Fruit fly (Drosophila melanogaster) whole organism, prepupa: ENCODE data around the gene Tbh.

Experiments used
- Blimp-1 ChIP-seq: fragments of 200-800 bp; sonication (Bioruptor generic); optimal IDR thresholded peaks from 3 replicates; lab custom pipeline; 2017; ENCODE audit warnings: missing biosample characterization, missing genetic modification characterization, mild to moderate bottlenecking, moderate library complexity, missing genetic modification reagents
- CG10631 ChIP-seq: fragments of 200-800 bp; sonication (Bioruptor generic); optimal IDR thresholded peaks from 2 replicates; lab custom pipeline; 2016; ENCODE audit warnings: missing biosample characterization, missing genetic modification characterization
- CG10669 ChIP-seq: fragments of 200-800 bp; sonication (Bioruptor generic); optimal IDR thresholded peaks from 3 replicates; lab custom pipeline; 2018; ENCODE audit warnings: missing biosample characterization, mild to moderate bottlenecking, missing genetic modification characterization, moderate library complexity
- CG11294 ChIP-seq: fragments of 200-800 bp; sonication (Bioruptor generic); IDR thresholded peaks from 2 replicates; pipeline ENCODE4 v1.3.6; 2022; ENCODE audit warnings: missing biosample characterization, missing genetic modification characterization
- CG11902 ChIP-seq: fragments of 200-800 bp; sonication (Bioruptor generic); optimal IDR thresholded peaks from 3 replicates; lab custom pipeline; 2016; ENCODE audit warnings: missing biosample characterization, missing genetic modification characterization
- CG15336 ChIP-seq: fragments of 200-800 bp; sonication (Bioruptor generic); IDR thresholded peaks from 2 replicates; pipeline ENCODE4 v1.3.6; 2022; ENCODE audit warnings: missing biosample characterization, missing genetic modification characterization
- CG1621 ChIP-seq: fragments of 200-800 bp; sonication (Bioruptor generic); optimal IDR thresholded peaks from 3 replicates; lab custom pipeline; 2018; ENCODE audit warnings: missing biosample characterization, mild to moderate bottlenecking, missing genetic modification characterization
- CG16779 ChIP-seq: fragments of 200-800 bp; sonication (Bioruptor generic); optimal IDR thresholded peaks from 3 replicates; lab custom pipeline; 2017; ENCODE audit warnings: missing biosample characterization, mild to moderate bottlenecking, missing genetic modification characterization
- CG3032 ChIP-seq: fragments of 200-800 bp; optimal IDR thresholded peaks from 2 replicates; lab custom pipeline; 2019; ENCODE audit warnings: missing biosample characterization, mild to moderate bottlenecking, missing genetic modification characterization, moderate library complexity
- CG31627 ChIP-seq: fragments of 200-800 bp; sonication (Bioruptor generic); optimal IDR thresholded peaks from 3 replicates; lab custom pipeline; 2016; ENCODE audit warnings: missing biosample characterization, missing genetic modification characterization
- CG32006 ChIP-seq: fragments of 200-800 bp; sonication (Bioruptor generic); optimal IDR thresholded peaks from 3 replicates; lab custom pipeline; 2017; ENCODE audit warnings: missing biosample characterization, mild to moderate bottlenecking, missing genetic modification characterization
- CG34406 ChIP-seq: fragments of 200-800 bp; sonication (Bioruptor generic); optimal IDR thresholded peaks from 3 replicates; lab custom pipeline; 2016; ENCODE audit warnings: missing biosample characterization, missing genetic modification characterization
- CG3919 ChIP-seq: fragments of 200-800 bp; sonication (Bioruptor generic); optimal IDR thresholded peaks from 3 replicates; lab custom pipeline; 2016; ENCODE audit warnings: missing biosample characterization, missing genetic modification characterization
- CG4318 ChIP-seq: fragments of 200-800 bp; sonication (Bioruptor generic); optimal IDR thresholded peaks from 3 replicates; lab custom pipeline; 2017; ENCODE audit warnings: missing biosample characterization, mild to moderate bottlenecking, missing genetic modification characterization
- CG6163 ChIP-seq: fragments of 200-800 bp; sonication (Bioruptor generic); IDR thresholded peaks from 3 replicates; pipeline ENCODE4 v1.3.6; 2022; ENCODE audit warnings: missing biosample characterization, missing genetic modification characterization
- CG6276 ChIP-seq: fragments of 200-800 bp; sonication (Bioruptor generic); optimal IDR thresholded peaks from 2 replicates; lab custom pipeline; 2017; ENCODE audit warnings: missing biosample characterization, mild to moderate bottlenecking, missing genetic modification characterization
- CG6792 ChIP-seq: fragments of 200-800 bp; sonication (Bioruptor generic); optimal IDR thresholded peaks from 3 replicates; lab custom pipeline; 2016; ENCODE audit warnings: missing biosample characterization, missing genetic modification characterization
- CG6808 ChIP-seq: fragments of 200-800 bp; sonication (Bioruptor generic); optimal IDR thresholded peaks from 3 replicates; lab custom pipeline; 2017; ENCODE audit warnings: missing biosample characterization, missing genetic modification characterization, mild to moderate bottlenecking, moderate library complexity, missing genetic modification reagents
- CG6854 ChIP-seq: fragments of 200-800 bp; sonication (Bioruptor generic); optimal IDR thresholded peaks from 2 replicates; lab custom pipeline; 2017; ENCODE audit warnings: missing biosample characterization, mild to moderate bottlenecking, missing genetic modification characterization
- CG8119 ChIP-seq: fragments of 200-800 bp; sonication (Bioruptor generic); IDR thresholded peaks from 3 replicates; pipeline ENCODE4 v1.3.6; 2022; ENCODE audit warnings: missing biosample characterization, missing genetic modification characterization
- CG8319 ChIP-seq: fragments of 200-800 bp; sonication (Bioruptor generic); optimal IDR thresholded peaks from 3 replicates; lab custom pipeline; 2016; ENCODE audit warnings: missing biosample characterization, missing genetic modification characterization
- CG8632 ChIP-seq: fragments of 200-800 bp; sonication (Bioruptor generic); optimal IDR thresholded peaks from 3 replicates; lab custom pipeline; 2016; ENCODE audit warnings: missing biosample characterization, missing genetic modification characterization
- CG9139 ChIP-seq: fragments of 200-800 bp; sonication (Bioruptor generic); optimal IDR thresholded peaks from 3 replicates; lab custom pipeline; 2017; ENCODE audit warnings: missing biosample characterization, mild to moderate bottlenecking, missing genetic modification characterization
- Eip75B ChIP-seq: fragments of 200-800 bp; sonication (Bioruptor generic); optimal IDR thresholded peaks from 3 replicates; lab custom pipeline; 2016; ENCODE audit warnings: missing biosample characterization, missing genetic modification characterization
- Eip78C ChIP-seq: fragments of 200-800 bp; sonication (Bioruptor generic); peaks from one replicate; lab custom pipeline; 2016; ENCODE audit warnings: missing biosample characterization, missing genetic modification characterization
- Eip93F ChIP-seq: fragments of 200-800 bp; sonication (Bioruptor generic); optimal IDR thresholded peaks from 2 replicates; lab custom pipeline; 2016; ENCODE audit warnings: missing biosample characterization, mild to moderate bottlenecking, missing genetic modification characterization
- Ets21C ChIP-seq: fragments of 200-800 bp; sonication (Bioruptor generic); optimal IDR thresholded peaks from 3 replicates; lab custom pipeline; 2016; ENCODE audit warnings: missing biosample characterization, missing genetic modification characterization
- Hr38 ChIP-seq: sonication (Bioruptor generic); optimal IDR thresholded peaks from 2 replicates; lab custom pipeline; 2016; ENCODE audit warnings: missing biosample characterization, missing genetic modification characterization
- Hr4 ChIP-seq: fragments of 200-800 bp; sonication (Bioruptor generic); optimal IDR thresholded peaks from 3 replicates; lab custom pipeline; 2016; ENCODE audit warnings: missing biosample characterization, missing genetic modification characterization
- Lpt ChIP-seq: fragments of 200-800 bp; sonication (Bioruptor generic); optimal IDR thresholded peaks from 3 replicates; lab custom pipeline; 2016; ENCODE audit warnings: missing biosample characterization, missing genetic modification characterization
- Met ChIP-seq: fragments of 200-800 bp; sonication (Bioruptor generic); optimal IDR thresholded peaks from 3 replicates; lab custom pipeline; 2016; ENCODE audit warnings: missing biosample characterization, missing genetic modification characterization
- OdsH ChIP-seq: fragments of 200-800 bp; sonication (Bioruptor generic); optimal IDR thresholded peaks from 3 replicates; lab custom pipeline; 2016; ENCODE audit warnings: missing biosample characterization, missing genetic modification characterization
- Smox ChIP-seq: fragments of 200-800 bp; sonication (Bioruptor generic); optimal IDR thresholded peaks from 3 replicates; lab custom pipeline; 2016; ENCODE audit warnings: missing biosample characterization, missing genetic modification characterization
- Sox102F ChIP-seq: fragments of 200-800 bp; sonication (Bioruptor generic); optimal IDR thresholded peaks from 2 replicates; lab custom pipeline; 2016; ENCODE audit warnings: missing biosample characterization, mild to moderate bottlenecking, missing genetic modification characterization
- Sox14 ChIP-seq: fragments of 200-800 bp; sonication (Bioruptor generic); optimal IDR thresholded peaks from 3 replicates; lab custom pipeline; 2016; ENCODE audit warnings: missing biosample characterization, missing genetic modification characterization
- Sox15 ChIP-seq: fragments of 200-800 bp; sonication (Bioruptor generic); optimal IDR thresholded peaks from 3 replicates; lab custom pipeline; 2016; ENCODE audit warnings: missing biosample characterization, missing genetic modification characterization
- achi ChIP-seq: fragments of 200-800 bp; sonication (Bioruptor generic); optimal IDR thresholded peaks from 3 replicates; lab custom pipeline; 2016; ENCODE audit warnings: missing biosample characterization, missing genetic modification characterization
- dac ChIP-seq: fragments of 200-800 bp; sonication (Bioruptor generic); optimal IDR thresholded peaks from 2 replicates; lab custom pipeline; 2017; ENCODE audit warnings: missing biosample characterization, mild to moderate bottlenecking, missing genetic modification characterization
- dsx ChIP-seq: fragments of 200-800 bp; optimal IDR thresholded peaks from 3 replicates; lab custom pipeline; 2019; ENCODE audit warnings: missing biosample characterization, mild to moderate bottlenecking, missing genetic modification characterization, moderate library complexity; ENCODE audit not compliant: poor library complexity, severe bottlenecking
- eg ChIP-seq: fragments of 200-800 bp; sonication (Bioruptor generic); IDR thresholded peaks from 3 replicates; pipeline ENCODE4 v1.3.6; 2022; ENCODE audit warnings: missing biosample characterization, missing genetic modification characterization
- esn ChIP-seq: fragments of 200-800 bp; sonication (Bioruptor generic); optimal IDR thresholded peaks from 2 replicates; lab custom pipeline; 2016; ENCODE audit warnings: missing biosample characterization, mild to moderate bottlenecking, missing genetic modification characterization, moderate library complexity
- fd85E ChIP-seq: fragments of 200-800 bp; sonication (Bioruptor generic); optimal IDR thresholded peaks from 3 replicates; lab custom pipeline; 2016; ENCODE audit warnings: missing biosample characterization, missing genetic modification characterization
- fkh ChIP-seq: fragments of 200-800 bp; sonication (Bioruptor generic); optimal IDR thresholded peaks from 3 replicates; lab custom pipeline; 2017; ENCODE audit warnings: missing biosample characterization, mild to moderate bottlenecking, missing genetic modification characterization, moderate library complexity
- lz ChIP-seq: fragments of 200-800 bp; sonication (Bioruptor generic); optimal IDR thresholded peaks from 3 replicates; lab custom pipeline; 2016; ENCODE audit warnings: missing biosample characterization, missing genetic modification characterization
- net ChIP-seq: fragments of 200-800 bp; sonication (Bioruptor generic); optimal IDR thresholded peaks from 3 replicates; lab custom pipeline; 2016; ENCODE audit warnings: missing biosample characterization, missing genetic modification characterization
- pdm3 ChIP-seq: fragments of 200-800 bp; sonication (Bioruptor generic); optimal IDR thresholded peaks from 3 replicates; lab custom pipeline; 2016; ENCODE audit warnings: missing biosample characterization, missing genetic modification characterization
- salr ChIP-seq, 2 experiments: fragments of 200-800 bp; sonication (Bioruptor generic); optimal IDR thresholded peaks; 3 replicates each; lab custom pipeline; 2016 to 2018; ENCODE audit warnings: missing biosample characterization in 2 of 2, missing genetic modification characterization in 2 of 2, mild to moderate bottlenecking in 1 of 2
- spab ChIP-seq: fragments of 200-800 bp; sonication (Bioruptor generic); optimal IDR thresholded peaks from 2 replicates; lab custom pipeline; 2017; ENCODE audit warnings: missing biosample characterization, mild to moderate bottlenecking, missing genetic modification characterization, missing genetic modification reagents
- ss ChIP-seq, 2 experiments: fragments of 200-800 bp; sonication (Bioruptor generic); optimal IDR thresholded peaks; 2 replicates in 1 of 2; 3 replicates in 1 of 2; lab custom pipeline; 2017 to 2018; ENCODE audit warnings: mild to moderate bottlenecking in 2 of 2, missing biosample characterization in 2 of 2, missing genetic modification characterization in 2 of 2, moderate library complexity in 1 of 2
- svp ChIP-seq: fragments of 200-800 bp; sonication (Bioruptor generic); peaks from one replicate; lab custom pipeline; 2016; ENCODE audit warnings: missing biosample characterization, missing genetic modification characterization
- topi ChIP-seq: fragments of 200-800 bp; sonication (Bioruptor generic); optimal IDR thresholded peaks from 3 replicates; lab custom pipeline; 2016; ENCODE audit warnings: missing biosample characterization, missing genetic modification characterization
- vri ChIP-seq: fragments of 200-800 bp; sonication (Bioruptor generic); optimal IDR thresholded peaks from 3 replicates; lab custom pipeline; 2016; ENCODE audit warnings: missing biosample characterization, mild to moderate bottlenecking, missing genetic modification characterization

Gene Tbh

DNA sequence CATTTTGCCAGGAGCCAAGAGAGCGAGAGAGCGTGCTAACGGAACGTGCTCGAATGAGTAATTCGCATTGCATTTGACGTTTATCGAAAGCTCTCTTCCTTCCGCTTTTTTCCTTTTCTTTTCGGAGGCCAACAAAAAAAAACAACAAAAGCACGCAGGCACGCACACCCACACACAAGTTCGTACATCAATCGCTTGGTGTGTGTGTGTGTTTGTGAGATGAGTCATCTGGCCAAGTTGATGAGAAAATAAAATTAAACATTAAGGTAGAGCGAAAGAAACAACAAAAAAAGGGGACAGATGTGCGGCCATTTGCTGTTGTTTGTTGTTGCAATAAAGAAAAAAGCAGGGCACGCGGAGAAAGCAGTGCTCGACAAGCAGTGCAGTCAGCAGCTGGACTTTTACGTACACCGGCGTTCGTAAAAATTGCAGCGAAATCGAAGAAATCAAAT lies 67.8 kb downstream of the Tbh start:
- peak; percentile 88 for TF ChIP-seq eg
- no peak for TF ChIP-seq Hr38 (GFP tag; lab: Kevin White, UChicago)
- TF ChIP-seq CG4318 (GFP tag; lab: Kevin White, UChicago), result no peak
- peak; percentile 62 for TF ChIP-seq CG15336
- TF ChIP-seq CG31627 (GFP tag; lab: Kevin White, UChicago), result no peak
- TF ChIP-seq CG11902 (GFP tag; lab: Kevin White, UChicago), result no peak
- TF ChIP-seq CG11294 (GFP tag; lab: Robert Waterston, UW), result no peak
- TF ChIP-seq CG6276 (GFP tag; lab: Kevin White, UChicago), result peak; percentile 62
- peak; percentile 59 for TF ChIP-seq Sox14
- peak; percentile 81 for TF ChIP-seq CG6808
- TF ChIP-seq CG8119 (GFP tag; lab: Robert Waterston, UW), result peak; percentile 70
- no peak for TF ChIP-seq Smox (GFP tag; lab: Kevin White, UChicago)
- TF ChIP-seq ss (GFP tag; optimal IDR thresholded peaks at IDR 0.05; lab: Kevin White, UChicago), result peak in 1 of 2 experiments; percentile 88
- TF ChIP-seq CG10669 (GFP tag; lab: Kevin White, UChicago), result no peak
- TF ChIP-seq Sox102F (GFP tag; lab: Kevin White, UChicago), result peak; percentile 69
- TF ChIP-seq spab (GFP tag; lab: Kevin White, UChicago), result peak; percentile 63
- TF ChIP-seq esn (GFP tag; lab: Kevin White, UChicago), result peak; percentile 20
- TF ChIP-seq CG1621 (tag; lab: Kevin White, UChicago), result peak; percentile 45
- no peak for TF ChIP-seq OdsH (GFP tag; lab: Kevin White, UChicago)
- TF ChIP-seq Met (GFP tag; lab: Kevin White, UChicago), result no peak
- no peak for TF ChIP-seq fd85E
- no peak for TF ChIP-seq pdm3 (GFP tag; lab: Kevin White, UChicago)
- TF ChIP-seq CG16779, result no peak
- TF ChIP-seq CG32006 (GFP tag; lab: Kevin White, UChicago), result no peak
- TF ChIP-seq Ets21C (GFP tag; lab: Kevin White, UChicago), result no peak
- TF ChIP-seq svp (GFP tag; lab: Kevin White, UChicago), result no peak
- TF ChIP-seq Hr4 (GFP tag; lab: Kevin White, UChicago), result no peak
- TF ChIP-seq CG8632 (GFP tag; lab: Kevin White, UChicago), result peak; percentile 48
- TF ChIP-seq CG3919 (GFP tag; lab: Kevin White, UChicago), result no peak
- TF ChIP-seq CG3032, result peak; percentile 4
- TF ChIP-seq Eip75B (GFP tag; lab: Kevin White, UChicago), result no peak
- no peak for TF ChIP-seq fkh (GFP tag; lab: Kevin White, UChicago)
- TF ChIP-seq net (GFP tag; lab: Kevin White, UChicago), result peak; percentile 82
- peak; percentile 66 for TF ChIP-seq Lpt (GFP tag; lab: Kevin White, UChicago)
- TF ChIP-seq salr (GFP tag; optimal IDR thresholded peaks at IDR 0.05; lab: Kevin White, UChicago), result no peak
- TF ChIP-seq Sox15, result no peak
- peak; percentile 75 for TF ChIP-seq CG9139 (GFP tag; lab: Kevin White, UChicago)
- TF ChIP-seq Blimp-1 (GFP tag; lab: Kevin White, UChicago), result peak; percentile 64
- peak; percentile 41 for TF ChIP-seq topi (GFP tag; lab: Kevin White, UChicago)
- TF ChIP-seq dsx (GFP tag; lab: Kevin White, UChicago), result no peak
- no peak for TF ChIP-seq CG10631 (GFP tag; lab: Kevin White, UChicago)
- TF ChIP-seq CG6792 (GFP tag; lab: Kevin White, UChicago), result peak; percentile 32
- peak; percentile 58 for TF ChIP-seq CG34406 (GFP tag; lab: Kevin White, UChicago)
- TF ChIP-seq Eip78C (GFP tag; lab: Kevin White, UChicago), result peak; percentile 84
- TF ChIP-seq dac (GFP tag; lab: Kevin White, UChicago), result peak; percentile 43
- TF ChIP-seq vri (GFP tag; lab: Kevin White, UChicago), result peak; percentile 80
- peak; percentile 42 for TF ChIP-seq Eip93F (GFP tag; lab: Kevin White, UChicago)
- peak; percentile 72 for TF ChIP-seq achi (GFP tag; lab: Kevin White, UChicago)
- TF ChIP-seq CG8319 (GFP tag; lab: Kevin White, UChicago), result no peak
- peak; percentile 91 for TF ChIP-seq CG6854 (GFP tag; lab: Kevin White, UChicago)
- TF ChIP-seq CG6163, result peak; percentile 84
- no peak for TF ChIP-seq lz (GFP tag; lab: Kevin White, UChicago)
